Worm (Caenorhabditis elegans) whole organism, young adult: ENCODE data around the gene clec-122.

Source experiments
- F10E7.11 ChIP-seq: sonication (generic microtip); optimal IDR thresholded peaks from 2 replicates; lab custom pipeline; 2017; ENCODE audit warnings: mild to moderate bottlenecking, missing genetic modification characterization, moderate library complexity, missing compliant biosample characterization
- cebp-1 ChIP-seq, 2 experiments: fragments of 200-800 bp in 1 of 2; sonication (Bioruptor generic) in 1 of 2; sonication (generic microtip) in 1 of 2; IDR thresholded peaks in 1 of 2; optimal IDR thresholded peaks in 1 of 2; 2 replicates each; pipeline versions ENCODE4 v1.3.6 to Lab custom; 2017 to 2022; ENCODE audit warnings: missing compliant biosample characterization in 2 of 2, missing genetic modification characterization in 2 of 2, mild to moderate bottlenecking in 1 of 2, missing genetic modification reagents in 1 of 2, moderate library complexity in 1 of 2
- ceh-79 ChIP-seq: sonication (generic microtip); optimal IDR thresholded peaks from 2 replicates; lab custom pipeline; 2017; ENCODE audit warnings: mild to moderate bottlenecking, missing genetic modification characterization, missing compliant biosample characterization
- egl-44 ChIP-seq: fragments of 200-800 bp; sonication (Bioruptor generic); IDR thresholded peaks from 2 replicates; pipeline ENCODE4 v1.3.6; 2022; ENCODE audit warnings: missing genetic modification reagents, missing genetic modification characterization, missing compliant biosample characterization
- fkh-3 ChIP-seq: sonication (generic microtip); optimal IDR thresholded peaks from 2 replicates; lab custom pipeline; 2016; ENCODE audit warnings: mild to moderate bottlenecking, missing genetic modification characterization, missing compliant biosample characterization
- hlh-12 ChIP-seq: sonication (generic microtip); optimal IDR thresholded peaks from 2 replicates; lab custom pipeline; 2016; ENCODE audit warnings: missing genetic modification characterization, missing compliant biosample characterization
- hlh-26 ChIP-seq: fragments of 200-800 bp; sonication (Bioruptor generic); conservative IDR thresholded peaks from 2 replicates; pipeline ENCODE4 v1.3.6; 2022; ENCODE audit warnings: missing genetic modification reagents, missing genetic modification characterization, missing compliant biosample characterization
- madf-10 ChIP-seq: sonication (generic microtip); optimal IDR thresholded peaks from 2 replicates; lab custom pipeline; 2016; ENCODE audit warnings: mild to moderate bottlenecking, missing genetic modification characterization, missing compliant biosample characterization
- nhr-120 ChIP-seq: fragments of 200-800 bp; sonication (Bioruptor generic); IDR thresholded peaks from 2 replicates; pipeline ENCODE4 v1.3.6; 2022; ENCODE audit warnings: missing genetic modification characterization, missing compliant biosample characterization
- unc-130 ChIP-seq: sonication (generic microtip); optimal IDR thresholded peaks from 2 replicates; lab custom pipeline; 2016; ENCODE audit warnings: missing genetic modification reagents, missing genetic modification characterization, missing compliant biosample characterization

DNA sequence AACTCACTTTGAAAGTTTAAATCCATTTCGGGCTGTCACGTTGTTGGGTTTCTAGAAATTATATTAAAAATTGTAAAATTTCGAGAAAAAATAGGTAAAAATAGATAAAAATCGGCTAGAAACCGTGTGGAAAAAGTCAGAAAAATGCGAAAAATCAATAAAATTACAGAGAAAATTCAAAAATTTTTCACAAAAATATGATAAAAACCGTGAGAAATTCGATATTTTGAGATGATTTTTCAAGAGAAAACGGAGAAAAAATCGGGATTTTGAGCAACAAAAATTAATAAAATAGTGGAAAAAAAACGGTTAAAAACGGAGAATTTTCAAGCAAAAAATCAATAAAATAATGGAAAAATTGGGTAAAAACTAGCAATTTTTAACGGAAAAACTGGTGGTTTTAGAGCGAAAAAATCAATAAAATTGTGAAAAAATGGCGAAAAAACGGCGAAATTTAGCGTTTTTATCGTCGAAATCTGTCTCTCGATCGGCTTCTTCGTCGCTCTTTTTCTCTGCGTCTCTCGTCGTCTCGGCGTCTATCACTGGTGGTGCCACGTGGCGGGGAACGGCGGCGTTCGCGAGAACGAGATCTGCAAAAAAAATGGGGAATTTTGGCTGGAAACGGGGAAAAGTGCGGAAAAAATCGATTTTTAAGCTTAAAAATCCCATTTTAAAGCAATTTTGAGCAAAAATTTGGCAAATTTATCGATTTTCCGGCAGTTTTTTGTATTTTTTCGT is 34.7 kb upstream of the clec-122 start, which contains the start of gene Y25C1A.7:
- no peak for TF ChIP-seq madf-10 (tag; lab: Kevin White, UChicago)
- no peak for TF ChIP-seq hlh-12 (tag; lab: Kevin White, UChicago)
- no peak for TF ChIP-seq F10E7.11 (tag; lab: Kevin White, UChicago)
- no peak for TF ChIP-seq fkh-3 (tag; lab: Kevin White, UChicago)
- no peak for TF ChIP-seq hlh-26 (GFP tag; lab: Robert Waterston, UW)
- no peak for TF ChIP-seq nhr-120 (GFP tag; lab: Robert Waterston, UW)
- TF ChIP-seq cebp-1 (GFP tag; IDR thresholded peaks at IDR 0.05; lab: Robert Waterston, UW) = no peak
- no peak for TF ChIP-seq cebp-1 (tag; optimal IDR thresholded peaks at IDR 0.05; lab: Kevin White, UChicago)
- TF ChIP-seq ceh-79 (tag; lab: Kevin White, UChicago) = no peak
- TF ChIP-seq egl-44 = no peak
- TF ChIP-seq unc-130 (GFP tag; lab: Kevin White, UChicago) = no peak
